Worm (Caenorhabditis elegans): ENCODE results near the gene hdl-1.
A peak's percentile ranks its signal among the peaks of the same experiment; 100 is the strongest.

hdl-1 gene

DNA sequence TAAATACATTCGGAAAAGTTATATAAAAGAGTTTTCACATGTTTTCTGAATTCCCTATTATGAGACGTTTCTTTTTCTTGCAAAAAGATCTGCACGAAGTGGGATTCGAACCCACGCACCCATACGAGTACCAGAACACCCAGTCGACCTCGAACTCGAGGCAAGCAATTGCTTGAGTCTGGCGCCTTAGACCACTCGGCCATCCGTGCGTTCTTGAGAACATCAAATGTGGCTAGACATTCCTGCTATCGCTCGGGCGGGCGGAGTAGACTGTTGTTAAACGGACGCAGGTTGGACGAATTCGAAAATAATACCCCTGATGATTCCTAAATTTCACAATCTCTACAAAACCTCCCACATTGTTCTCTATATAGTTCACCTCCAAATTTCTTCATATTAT lies 21.2 kb downstream of the hdl-1 start (continued):
- peak; percentile 27 for TF ChIP-seq syd-9 (tag; optimal IDR thresholded peaks at IDR 0.05)

DNA sequence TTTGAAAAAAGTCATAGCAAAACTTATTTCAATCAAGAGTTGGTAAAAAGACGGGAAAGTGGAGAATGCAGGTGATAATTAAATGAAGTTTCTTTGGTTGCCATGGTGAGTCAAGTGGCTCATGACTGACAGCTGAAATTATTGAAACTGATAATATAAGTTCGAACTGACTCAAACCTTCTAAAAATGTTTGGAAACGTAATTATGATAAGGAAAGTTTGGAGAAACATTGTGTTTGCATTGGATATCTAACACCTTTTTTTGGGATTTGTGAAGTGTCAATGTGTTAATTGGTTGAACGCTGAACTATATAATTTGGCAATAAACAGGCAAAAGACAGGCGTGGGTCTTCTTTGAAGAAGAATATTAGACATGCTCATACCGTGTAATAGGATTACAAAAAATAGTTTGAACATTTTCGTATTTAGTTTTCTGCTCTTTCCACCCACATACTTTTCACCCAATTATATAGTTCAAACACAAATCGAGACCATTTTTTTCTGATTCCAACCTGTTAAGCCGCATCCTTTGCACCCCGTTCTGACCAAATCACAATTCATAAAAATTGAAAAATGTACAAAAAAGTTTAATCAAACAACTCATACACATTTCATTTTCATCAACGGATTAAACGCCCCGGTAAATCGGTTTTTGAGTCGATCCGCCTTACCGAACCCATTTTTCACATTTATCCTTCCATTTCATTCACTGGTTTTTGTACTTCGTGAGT lies 24.1 kb downstream of the hdl-1 start, which contains the start of the genes srlf-33 and srlf-32:
Gene srlf-33, minus strand, starts transcription at position 101 of the 730 bp plus-strand sequence.
Gene srlf-32, plus strand, starts transcription at position 680 of the 730 bp plus-strand sequence.
- no peak for TF ChIP-seq ceh-2 (tag; optimal IDR thresholded peaks at IDR 0.05)
- TF ChIP-seq ceh-22 (tag; optimal IDR thresholded peaks at IDR 0.05) = no peak
- TF ChIP-seq elt-2 (tag; optimal IDR thresholded peaks at IDR 0.05) = no peak
- no peak for TF ChIP-seq ceh-30 (tag; optimal IDR thresholded peaks at IDR 0.05)
- no peak for TF ChIP-seq sdc-2 (tag; optimal IDR thresholded peaks at IDR 0.05)
- no peak for TF ChIP-seq sox-4 (tag; optimal IDR thresholded peaks at IDR 0.05)
- TF ChIP-seq fkh-10 (GFP tag; optimal IDR thresholded peaks at IDR 0.05) = no peak
- TF ChIP-seq pat-9 (tag; optimal IDR thresholded peaks at IDR 0.05) = no peak
- TF ChIP-seq hlh-13 (GFP tag; optimal IDR thresholded peaks at IDR 0.05) = no peak
- TF ChIP-seq tbx-2 (tag; optimal IDR thresholded peaks at IDR 0.05) = no peak
- no peak for TF ChIP-seq unc-42 (tag; optimal IDR thresholded peaks at IDR 0.05)
- no peak for TF ChIP-seq pax-1 (tag; optimal IDR thresholded peaks at IDR 0.05)
- TF ChIP-seq ceh-45 (GFP tag; IDR thresholded peaks at IDR 0.05) = no peak
- no peak for TF ChIP-seq tbx-7 (tag; optimal IDR thresholded peaks at IDR 0.05)
- TF ChIP-seq hlh-8 (tag; optimal IDR thresholded peaks at IDR 0.05) = no peak
- no peak for TF ChIP-seq unc-86 (tag; optimal IDR thresholded peaks at IDR 0.05)
- no peak for TF ChIP-seq ceh-18 (tag; optimal IDR thresholded peaks at IDR 0.05)

DNA sequence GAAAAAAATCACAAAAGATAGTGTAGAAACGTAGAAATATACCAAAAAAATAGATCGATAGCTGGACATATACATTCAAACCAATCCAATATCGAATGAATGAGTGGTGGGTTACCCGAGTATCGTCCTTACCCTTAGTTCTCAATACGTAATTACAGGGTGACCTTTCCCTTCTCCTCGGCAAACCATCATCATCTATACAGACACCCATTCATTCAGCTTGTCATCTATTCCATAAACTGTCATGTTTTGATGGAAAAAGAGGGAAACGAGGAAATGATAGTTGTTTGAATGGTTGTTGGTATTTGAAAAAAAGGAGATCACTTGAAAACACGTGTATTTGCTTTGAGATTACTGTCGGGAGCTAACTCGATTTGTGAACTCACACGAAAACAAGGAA lies 25.5 kb downstream of the hdl-1 start:
- TF ChIP-seq sox-2 (GFP tag; IDR thresholded peaks at IDR 0.05) = no peak
- no peak for TF ChIP-seq hlh-15 (tag; optimal IDR thresholded peaks at IDR 0.05)
- no peak for TF ChIP-seq elt-4 (tag; optimal IDR thresholded peaks at IDR 0.05)
- peak; percentile 11 for TF ChIP-seq unc-55 (GFP tag; optimal IDR thresholded peaks at IDR 0.05)
- TF ChIP-seq nhr-232 (tag; optimal IDR thresholded peaks at IDR 0.05) = no peak
- TF ChIP-seq ceh-30 (tag; optimal IDR thresholded peaks at IDR 0.05) = no peak

DNA sequence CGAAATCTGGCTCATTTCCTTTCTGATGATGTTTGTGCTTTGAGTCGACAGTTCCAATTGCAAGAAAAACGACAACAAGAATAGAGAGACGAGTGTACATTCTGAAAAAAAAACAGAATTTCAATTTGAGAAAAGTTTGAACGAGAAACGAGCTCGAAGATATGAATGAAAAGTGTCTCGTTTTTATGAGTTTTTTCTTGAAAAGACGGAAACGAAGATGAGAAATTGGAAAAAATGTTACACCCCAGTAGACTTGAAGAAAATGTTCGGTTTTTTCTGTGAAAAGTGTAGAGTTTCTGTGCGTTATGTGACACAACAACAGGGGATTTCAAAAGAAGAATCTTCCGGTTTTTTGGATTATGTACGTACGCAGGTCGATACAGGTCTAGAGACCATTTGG lies 26.5 kb downstream of the hdl-1 start, which contains the start of gene srlf-31:
Gene srlf-31, minus strand, starts transcription at position 101 of the 400 bp plus-strand sequence.
- TF ChIP-seq ztf-16 (tag; optimal IDR thresholded peaks at IDR 0.05) (no peak), sox-4 (tag; optimal IDR thresholded peaks at IDR 0.05) (no peak), fax-1 (tag; optimal IDR thresholded peaks at IDR 0.05) (no peak), odd-2 (tag; optimal IDR thresholded peaks at IDR 0.05) (no peak), ceh-19 (GFP tag; optimal IDR thresholded peaks at IDR 0.05) (no peak), che-1 (tag; optimal IDR thresholded peaks at IDR 0.05) (no peak), fkh-10 (GFP tag; optimal IDR thresholded peaks at IDR 0.05) (no peak), ets-4 (tag; optimal IDR thresholded peaks at IDR 0.05) (no peak), Y22D7AL.16 (tag; optimal IDR thresholded peaks at IDR 0.05) (no peak), elt-4 (tag; optimal IDR thresholded peaks at IDR 0.05) (no peak), syd-9 (tag; optimal IDR thresholded peaks at IDR 0.05) (no peak), ttx-3 (tag; optimal IDR thresholded peaks at IDR 0.05) (no peak), tbx-2 (tag; optimal IDR thresholded peaks at IDR 0.05) (no peak), pag-3 (tag; optimal IDR thresholded peaks at IDR 0.05; ENCODE audit: borderline replicate concordance) (no peak), unc-3 (GFP tag; conservative IDR thresholded peaks at IDR 0.05) (no peak), unc-3 (tag; optimal IDR thresholded peaks at IDR 0.05) (no peak), ama-1 (optimal IDR thresholded peaks at IDR 0.05) (no peak)

DNA sequence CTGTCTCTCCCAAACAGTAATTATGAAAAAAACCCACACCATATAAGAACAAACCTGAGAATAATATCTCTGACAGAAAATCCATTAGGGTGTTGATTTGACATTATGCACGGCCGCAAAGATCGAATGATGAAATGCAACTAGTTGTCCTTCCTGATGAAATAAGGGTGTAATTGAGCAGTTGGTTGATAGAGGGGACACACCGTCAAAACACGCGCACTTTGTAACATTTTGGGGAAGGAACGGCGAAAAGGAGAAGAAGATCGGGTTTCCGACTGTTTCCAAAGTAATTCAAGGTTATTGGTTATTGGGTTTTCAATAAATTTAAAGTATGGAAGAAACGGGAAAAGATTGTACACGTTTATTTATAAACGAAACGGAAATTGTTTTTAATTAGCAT lies 27.6 kb downstream of the hdl-1 start, which contains the start of gene ZK822.1:
Gene ZK822.1, minus strand, starts transcription at position 121 of the 400 bp plus-strand sequence.
- TF ChIP-seq ceh-48 (tag; optimal IDR thresholded peaks at IDR 0.05) (no peak), unc-86 (tag; optimal IDR thresholded peaks at IDR 0.05) (no peak), tbx-7 (tag; optimal IDR thresholded peaks at IDR 0.05) (no peak)

Data from whole organism, late embryonic.